Worm (Caenorhabditis elegans) whole organism, L1 larva: Measurements from ENCODE around the gene T15B7.8.

Experiments used
- C16A3.4 ChIP-seq: fragments of 150-350 bp; optimal IDR thresholded peaks from 2 replicates; lab custom pipeline; 2014; ENCODE audit warnings: missing biosample characterization, missing genetic modification characterization
- Y116A8C.19 ChIP-seq: sonication (generic microtip); optimal IDR thresholded peaks from 2 replicates; lab custom pipeline; 2016; ENCODE audit warnings: missing compliant biosample characterization, missing genetic modification characterization, borderline replicate concordance
- aha-1 ChIP-seq: fragments of 150-350 bp; optimal IDR thresholded peaks from 2 replicates; lab custom pipeline; 2014; ENCODE audit warnings: missing biosample characterization, missing genetic modification characterization
- alr-1 ChIP-seq: fragments of 200-800 bp; sonication (Bioruptor generic); optimal IDR thresholded peaks from 2 replicates; lab custom pipeline; 2018; ENCODE audit warnings: borderline replicate concordance, mild to moderate bottlenecking, missing genetic modification characterization, missing compliant biosample characterization
- aly-2 ChIP-seq: fragments of 150-350 bp; optimal IDR thresholded peaks from 2 replicates; lab custom pipeline; 2014; ENCODE audit warnings: missing biosample characterization, missing genetic modification characterization
- ama-1 ChIP-seq: fragments of 150-350 bp; optimal IDR thresholded peaks from 2 replicates; lab custom pipeline; 2014
- ceh-8 ChIP-seq: fragments of 200-800 bp; sonication (Bioruptor generic); optimal IDR thresholded peaks from 2 replicates; lab custom pipeline; 2018; ENCODE audit warnings: mild to moderate bottlenecking, missing genetic modification characterization, moderate library complexity, missing compliant biosample characterization
- ceh-90 ChIP-seq: sonication (generic microtip); optimal IDR thresholded peaks from 2 replicates; lab custom pipeline; 2016; ENCODE audit warnings: missing genetic modification characterization, missing compliant biosample characterization
- dpl-1 ChIP-seq, 3 experiments: fragments of 150-350 bp in 2 of 3; sonication (generic microtip) in 1 of 3; optimal IDR thresholded peaks; 2 replicates each; lab custom pipeline; 2014 to 2017; ENCODE audit warnings: missing biosample characterization in 3 of 3, missing genetic modification characterization in 3 of 3, missing genetic modification reagents in 3 of 3
- efl-1 ChIP-seq, 4 experiments: fragments of 150-350 bp; optimal IDR thresholded peaks in 3 of 4; peaks in 1 of 4; 1 replicate in 1 of 4; 2 replicates in 3 of 4; lab custom pipeline; 2014; ENCODE audit warnings: missing biosample characterization in 2 of 4, missing genetic modification characterization in 2 of 4, missing genetic modification reagents in 2 of 4
- elt-2 ChIP-seq: sonication (generic microtip); optimal IDR thresholded peaks from 2 replicates; lab custom pipeline; 2016; ENCODE audit warnings: missing genetic modification characterization, mild to moderate bottlenecking, inconsistent platforms, missing compliant biosample characterization, missing genetic modification reagents
- elt-3 ChIP-seq, 6 experiments: fragments of 150-350 bp in 1 of 6; sonication (generic microtip); optimal IDR thresholded peaks; 2 replicates each; lab custom pipeline; 2017 to 2018; ENCODE audit warnings: missing biosample characterization in 6 of 6, missing genetic modification characterization in 6 of 6, inconsistent platforms in 1 of 6
- ets-5 ChIP-seq: fragments of 200-800 bp; sonication (Bioruptor generic); IDR thresholded peaks from 2 replicates; pipeline ENCODE4 v1.3.6; 2022; ENCODE audit warnings: missing genetic modification characterization, missing compliant biosample characterization
- fkh-4 ChIP-seq: sonication (generic microtip); optimal IDR thresholded peaks from 2 replicates; lab custom pipeline; 2016; ENCODE audit warnings: missing compliant biosample characterization, missing genetic modification characterization, borderline replicate concordance
- fkh-8 ChIP-seq: sonication (generic microtip); optimal IDR thresholded peaks from 2 replicates; lab custom pipeline; 2016; ENCODE audit warnings: mild to moderate bottlenecking, missing genetic modification characterization, missing compliant biosample characterization
- fos-1 ChIP-seq: fragments of 150-350 bp; optimal IDR thresholded peaks from 2 replicates; lab custom pipeline; 2014; ENCODE audit warnings: missing biosample characterization, missing genetic modification characterization
- grh-1 ChIP-seq: fragments of 200-800 bp; sonication (Bioruptor generic); IDR thresholded peaks from 2 replicates; pipeline ENCODE4 v1.3.6; 2022; ENCODE audit warnings: missing genetic modification reagents, missing genetic modification characterization, missing compliant biosample characterization
- hlh-17 ChIP-seq: fragments of 200-800 bp; sonication (Bioruptor generic); optimal IDR thresholded peaks from 2 replicates; lab custom pipeline; 2018; ENCODE audit warnings: missing genetic modification characterization, mild to moderate bottlenecking, missing compliant biosample characterization, moderate library complexity, borderline replicate concordance
- hlh-4 ChIP-seq: sonication (generic microtip); optimal IDR thresholded peaks from 2 replicates; lab custom pipeline; 2016; ENCODE audit warnings: mild to moderate bottlenecking, missing genetic modification characterization, missing compliant biosample characterization
- hpl-2 ChIP-seq: fragments of 150-350 bp; optimal IDR thresholded peaks from 2 replicates; lab custom pipeline; 2014; ENCODE audit warnings: missing biosample characterization, missing genetic modification reagents, missing genetic modification characterization
- irx-1 ChIP-seq: sonication (generic microtip); optimal IDR thresholded peaks from 2 replicates; lab custom pipeline; 2016; ENCODE audit warnings: missing genetic modification characterization, missing compliant biosample characterization
- jun-1 ChIP-seq: fragments of 150-350 bp; optimal IDR thresholded peaks from 2 replicates; lab custom pipeline; 2014; ENCODE audit warnings: missing biosample characterization, missing genetic modification reagents, missing genetic modification characterization
- lin-13 ChIP-seq: fragments of 150-350 bp; optimal IDR thresholded peaks from 2 replicates; lab custom pipeline; 2014; ENCODE audit warnings: missing biosample characterization, missing genetic modification reagents, missing genetic modification characterization
- lin-14 ChIP-seq: fragments of 200-800 bp; sonication (Bioruptor generic); optimal IDR thresholded peaks from 2 replicates; lab custom pipeline; 2018; ENCODE audit warnings: mild to moderate bottlenecking, missing genetic modification characterization, moderate library complexity, missing compliant biosample characterization
- lin-15B ChIP-seq: fragments of 150-350 bp; sonication (generic microtip); optimal IDR thresholded peaks from 3 replicates; lab custom pipeline; 2014; ENCODE audit warnings: missing biosample characterization, missing genetic modification characterization
- lin-35 ChIP-seq, 2 experiments: fragments of 150-350 bp; optimal IDR thresholded peaks; 2 replicates each; lab custom pipeline; 2014; ENCODE audit warnings: missing biosample characterization in 2 of 2, missing genetic modification characterization in 2 of 2, missing genetic modification reagents in 2 of 2
- mdl-1 ChIP-seq, 2 experiments: fragments of 150-350 bp; optimal IDR thresholded peaks; 2 replicates each; lab custom pipeline; 2014 to 2017; ENCODE audit warnings: missing biosample characterization in 2 of 2, missing genetic modification characterization in 2 of 2, inconsistent platforms in 1 of 2
- mef-2 ChIP-seq: fragments of 150-350 bp; optimal IDR thresholded peaks from 2 replicates; lab custom pipeline; 2014; ENCODE audit warnings: missing biosample characterization, missing genetic modification characterization
- mep-1 ChIP-seq: fragments of 150-350 bp; optimal IDR thresholded peaks from 2 replicates; lab custom pipeline; 2014; ENCODE audit warnings: missing biosample characterization, missing genetic modification characterization
- nhr-11 ChIP-seq: fragments of 150-350 bp; optimal IDR thresholded peaks from 2 replicates; lab custom pipeline; 2014; ENCODE audit warnings: missing biosample characterization, missing genetic modification characterization
- nhr-12 ChIP-seq: sonication (generic microtip); optimal IDR thresholded peaks from 2 replicates; lab custom pipeline; 2017; ENCODE audit warnings: missing biosample characterization, missing genetic modification characterization
- nhr-20 ChIP-seq: sonication (generic microtip); optimal IDR thresholded peaks from 2 replicates; lab custom pipeline; 2016; ENCODE audit warnings: mild to moderate bottlenecking, missing genetic modification characterization, missing compliant biosample characterization
- nhr-237 ChIP-seq: fragments of 150-350 bp; optimal IDR thresholded peaks from 2 replicates; lab custom pipeline; 2014; ENCODE audit warnings: missing biosample characterization, missing genetic modification characterization
- nhr-47 ChIP-seq: sonication (generic microtip); optimal IDR thresholded peaks from 2 replicates; lab custom pipeline; 2016; ENCODE audit warnings: mild to moderate bottlenecking, missing genetic modification characterization, moderate library complexity, missing compliant biosample characterization
- nhr-76 ChIP-seq: sonication (generic microtip); optimal IDR thresholded peaks from 2 replicates; lab custom pipeline; 2017; ENCODE audit warnings: missing biosample characterization, missing genetic modification characterization
- nhr-77 ChIP-seq: fragments of 150-350 bp; optimal IDR thresholded peaks from 2 replicates; lab custom pipeline; 2014; ENCODE audit warnings: missing biosample characterization, missing genetic modification characterization
- pax-3 ChIP-seq: fragments of 200-800 bp; sonication (Bioruptor generic); optimal IDR thresholded peaks from 2 replicates; lab custom pipeline; 2018; ENCODE audit warnings: mild to moderate bottlenecking, missing genetic modification characterization, moderate library complexity, missing compliant biosample characterization
- rnt-1 ChIP-seq: sonication (generic microtip); optimal IDR thresholded peaks from 2 replicates; lab custom pipeline; 2016; ENCODE audit warnings: mild to moderate bottlenecking, missing genetic modification characterization, moderate library complexity, missing compliant biosample characterization
- skn-1 ChIP-seq: fragments of 150-350 bp; optimal IDR thresholded peaks from 2 replicates; lab custom pipeline; 2014; ENCODE audit warnings: missing biosample characterization, missing genetic modification characterization
- snpc-4 ChIP-seq: fragments of 150-350 bp; optimal IDR thresholded peaks from 2 replicates; lab custom pipeline; 2014; ENCODE audit warnings: missing biosample characterization, missing genetic modification characterization
- snu-23 ChIP-seq: sonication (generic microtip); optimal IDR thresholded peaks from 2 replicates; lab custom pipeline; 2016; ENCODE audit warnings: missing genetic modification characterization, missing compliant biosample characterization
- sox-4 ChIP-seq: sonication (generic microtip); optimal IDR thresholded peaks from 2 replicates; lab custom pipeline; 2016; ENCODE audit warnings: missing genetic modification characterization, missing compliant biosample characterization
- swsn-7 ChIP-seq: sonication (generic microtip); optimal IDR thresholded peaks from 2 replicates; lab custom pipeline; 2016; ENCODE audit warnings: missing genetic modification characterization, missing compliant biosample characterization
- unc-62 ChIP-seq: fragments of 150-350 bp; optimal IDR thresholded peaks from 2 replicates; lab custom pipeline; 2014; ENCODE audit warnings: missing biosample characterization, missing genetic modification reagents, missing genetic modification characterization
- unc-86 ChIP-seq: sonication (generic microtip); optimal IDR thresholded peaks from 2 replicates; lab custom pipeline; 2016; ENCODE audit warnings: missing genetic modification characterization, missing compliant biosample characterization
- unc-98 ChIP-seq: fragments of 200-800 bp; sonication (Bioruptor generic); IDR thresholded peaks from 2 replicates; pipeline ENCODE4 v1.3.6; 2022; ENCODE audit warnings: missing genetic modification characterization, missing compliant biosample characterization

T15B7.8 gene

ce11 chrV:6782260-6782659 lies 39.3 kb upstream of the T15B7.8 start:
- TF ChIP-seq lin-35 (GFP tag; optimal IDR thresholded peaks at IDR 0.05; lab: Kevin White, UChicago): no peak
- no peak for TF ChIP-seq hlh-4 (tag; lab: Kevin White, UChicago)
- no peak for TF ChIP-seq skn-1 (tag; lab: Kevin White, UChicago)
- no peak for TF ChIP-seq ets-5 (GFP tag; lab: Robert Waterston, UW)
- TF ChIP-seq snpc-4 (tag; lab: Kevin White, UChicago): no peak
- no peak for TF ChIP-seq unc-86 (tag; lab: Kevin White, UChicago)
- TF ChIP-seq lin-14 (GFP tag; lab: Kevin White, UChicago): no peak
- no peak for TF ChIP-seq pax-3 (tag; lab: Kevin White, UChicago)
- TF ChIP-seq hpl-2 (GFP tag; lab: Kevin White, UChicago): no peak
- TF ChIP-seq C16A3.4 (tag; lab: Kevin White, UChicago): no peak
- no peak for TF ChIP-seq mep-1 (tag; lab: Kevin White, UChicago)
- TF ChIP-seq snu-23 (GFP tag; lab: Kevin White, UChicago): no peak
- no peak for TF ChIP-seq fkh-4 (tag; lab: Kevin White, UChicago)
- TF ChIP-seq elt-3 (tag; optimal IDR thresholded peaks at IDR 0.05; lab: Kevin White, UChicago): no peak
- TF ChIP-seq nhr-237 (tag; lab: Kevin White, UChicago): no peak
- no peak for TF ChIP-seq mef-2 (tag; lab: Kevin White, UChicago)

- TF ChIP-seq efl-1 (optimal IDR thresholded peaks at IDR 0.05; lab: Kevin White, UChicago) (no peak), efl-1 (GFP tag; optimal IDR thresholded peaks at IDR 0.05 in 1 of 2; lab: Kevin White, UChicago) (peak in 1 of 2 experiments; percentile 60), jun-1 (tag; lab: Kevin White, UChicago) (no peak)
These were observed 38.5 kb upstream of the T15B7.8 start for ce11 chrV:6783044-6783625.

ce11 chrV:6784853-6785492 lies 36.6 kb upstream of the T15B7.8 start, which contains the start of the genes spn-4 and spe-39:
spn-4 (minus strand) TSS chrV:6784903.
spe-39 (plus strand) TSS chrV:6785451.
- TF ChIP-seq mef-2 (tag; lab: Kevin White, UChicago): no peak
- TF ChIP-seq mep-1 (tag; lab: Kevin White, UChicago): peak; percentile 81
- TF ChIP-seq lin-13 (GFP tag; lab: Kevin White, UChicago): peak; percentile 80
- TF ChIP-seq fkh-8: peak; percentile 29
- TF ChIP-seq ceh-8: peak; percentile 53
- peak; percentile 92 for TF ChIP-seq rnt-1
- no peak for TF ChIP-seq ets-5 (GFP tag; lab: Robert Waterston, UW)
- no peak for TF ChIP-seq hlh-17 (GFP tag; lab: Kevin White, UChicago)
- TF ChIP-seq ceh-90: peak; percentile 46
- TF ChIP-seq alr-1 (tag; lab: Kevin White, UChicago): no peak
- peak; percentile 65 for TF ChIP-seq elt-2 (tag; lab: Kevin White, UChicago)
- no peak for TF ChIP-seq nhr-77 (tag; lab: Kevin White, UChicago)
- TF ChIP-seq pax-3 (tag; lab: Kevin White, UChicago): no peak
- peak; percentile 51 for TF ChIP-seq nhr-76 (tag; lab: Kevin White, UChicago)
- TF ChIP-seq lin-15B (tag; lab: Kevin White, UChicago): peak; percentile 57
- no peak for TF ChIP-seq nhr-12 (tag; lab: Kevin White, UChicago)
- no peak for TF ChIP-seq Y116A8C.19 (tag; lab: Kevin White, UChicago)
- peak in 1 of 2 experiments; percentile 65 for TF ChIP-seq mdl-1 (tag; optimal IDR thresholded peaks at IDR 0.05; lab: Kevin White, UChicago)
- TF ChIP-seq fos-1 (tag; lab: Kevin White, UChicago): no peak
- TF ChIP-seq grh-1: peak; percentile 35
- TF ChIP-seq dpl-1 (GFP tag; optimal IDR thresholded peaks at IDR 0.05; lab: Kevin White, UChicago): peak; percentile 94 to 95 (median 94)
- no peak for TF ChIP-seq hlh-4 (tag; lab: Kevin White, UChicago)
- peak; percentile 54 for TF ChIP-seq aly-2 (tag; lab: Kevin White, UChicago)
- peak; percentile 87 for TF ChIP-seq nhr-47 (tag; lab: Kevin White, UChicago)
- TF ChIP-seq sox-4 (tag; lab: Kevin White, UChicago): peak; percentile 70
- TF ChIP-seq swsn-7: peak; percentile 81
- peak; percentile 25 for TF ChIP-seq nhr-11
- peak; percentile 93 to 97 for TF ChIP-seq lin-35 (GFP tag; optimal IDR thresholded peaks at IDR 0.05; lab: Kevin White, UChicago)
- no peak for TF ChIP-seq unc-62 (GFP tag; lab: Kevin White, UChicago)
- TF ChIP-seq aha-1 (tag; lab: Kevin White, UChicago): no peak
- TF ChIP-seq irx-1 (tag; lab: Kevin White, UChicago): peak; percentile 67
- TF ChIP-seq ama-1: peak; percentile 1
- no peak for TF ChIP-seq unc-98
- peak; percentile 84 for TF ChIP-seq nhr-20 (tag; lab: Kevin White, UChicago)
